Fruit fly (Drosophila melanogaster) whole organism, embryonic: ENCODE data around the gene Sce.

Experiments
- Atf-2 ChIP-seq: fragments of 200-800 bp; sonication (Bioruptor generic); optimal IDR thresholded peaks from 2 replicates; lab custom pipeline; 2016; ENCODE audit warnings: missing biosample characterization, missing genetic modification characterization
- CG10267 ChIP-seq: fragments of 200-800 bp; sonication (Bioruptor generic); optimal IDR thresholded peaks from 2 replicates; lab custom pipeline; 2018; ENCODE audit warnings: missing biosample characterization, mild to moderate bottlenecking, missing genetic modification characterization, moderate library complexity
- CG10321 ChIP-seq: fragments of 200-800 bp; sonication (Bioruptor generic); IDR thresholded peaks from 2 replicates; pipeline ENCODE4 v1.3.6; 2022; ENCODE audit warnings: missing biosample characterization, missing genetic modification characterization
- CG12071 ChIP-seq: fragments of 200-800 bp; sonication (Bioruptor generic); optimal IDR thresholded peaks from 3 replicates; lab custom pipeline; 2018; ENCODE audit warnings: missing biosample characterization, mild to moderate bottlenecking, missing genetic modification characterization
- CG12155 ChIP-seq: fragments of 200-800 bp; sonication (Bioruptor generic); optimal IDR thresholded peaks from 3 replicates; lab custom pipeline; 2016; ENCODE audit warnings: missing biosample characterization, missing genetic modification characterization
- CG12219 ChIP-seq: fragments of 200-800 bp; sonication (Bioruptor generic); optimal IDR thresholded peaks from 3 replicates; lab custom pipeline; 2018; ENCODE audit warnings: missing biosample characterization, mild to moderate bottlenecking, missing genetic modification characterization
- CG13123 ChIP-seq: fragments of 200-800 bp; sonication (Bioruptor generic); optimal IDR thresholded peaks from 2 replicates; lab custom pipeline; 2016; ENCODE audit warnings: missing biosample characterization, missing genetic modification characterization
- CG14860 ChIP-seq: fragments of 200-800 bp; sonication (Bioruptor generic); IDR thresholded peaks from 3 replicates; pipeline ENCODE4 v1.3.6; 2022; ENCODE audit warnings: missing biosample characterization, missing genetic modification characterization; ENCODE audit not compliant: partially characterized antibody
- CG16813 ChIP-seq: fragments of 200-800 bp; sonication (Bioruptor generic); IDR thresholded peaks from 3 replicates; pipeline ENCODE4 v1.3.6; 2022; ENCODE audit warnings: missing biosample characterization, missing genetic modification characterization; ENCODE audit not compliant: partially characterized antibody
- CG18619 ChIP-seq: fragments of 200-800 bp; sonication (Bioruptor generic); optimal IDR thresholded peaks from 3 replicates; lab custom pipeline; 2017; ENCODE audit warnings: missing biosample characterization, mild to moderate bottlenecking, missing genetic modification characterization
- CG31441 ChIP-seq: fragments of 200-800 bp; sonication (Bioruptor generic); IDR thresholded peaks from 2 replicates; pipeline ENCODE4 v1.3.6; 2022; ENCODE audit warnings: missing biosample characterization, missing genetic modification characterization
- CG3407 ChIP-seq: fragments of 200-800 bp; sonication (Bioruptor generic); optimal IDR thresholded peaks from 2 replicates; lab custom pipeline; 2018; ENCODE audit warnings: missing biosample characterization, mild to moderate bottlenecking, missing genetic modification characterization
- CG34376 ChIP-seq: fragments of 200-800 bp; sonication (Bioruptor generic); optimal IDR thresholded peaks from 2 replicates; lab custom pipeline; 2018; ENCODE audit warnings: missing biosample characterization, mild to moderate bottlenecking, missing genetic modification characterization
- CG42726 ChIP-seq: fragments of 200-800 bp; sonication (Bioruptor generic); IDR thresholded peaks from 2 replicates; pipeline ENCODE4 v1.3.6; 2022; ENCODE audit warnings: missing biosample characterization, missing genetic modification characterization; ENCODE audit not compliant: partially characterized antibody
- CG43689 ChIP-seq: fragments of 200-800 bp; sonication (Bioruptor generic); IDR thresholded peaks from 2 replicates; pipeline ENCODE4 v1.3.6; 2022; ENCODE audit warnings: missing biosample characterization, missing genetic modification characterization
- CG4707 ChIP-seq: fragments of 200-800 bp; sonication (Bioruptor generic); optimal IDR thresholded peaks from 2 replicates; lab custom pipeline; 2018; ENCODE audit warnings: missing biosample characterization, mild to moderate bottlenecking, missing genetic modification characterization, moderate library complexity
- CG4730 ChIP-seq: fragments of 200-800 bp; sonication (Bioruptor generic); IDR thresholded peaks from 2 replicates; pipeline ENCODE4 v1.3.6; 2022; ENCODE audit warnings: missing biosample characterization, missing genetic modification characterization
- CG6791 ChIP-seq: fragments of 200-800 bp; sonication (Bioruptor generic); IDR thresholded peaks from 3 replicates; pipeline ENCODE4 v1.3.6; 2022; ENCODE audit warnings: missing biosample characterization, missing genetic modification characterization; ENCODE audit not compliant: partially characterized antibody
- CG8290 ChIP-seq, 3 experiments: fragments of 200-800 bp; sonication (Bioruptor generic); optimal IDR thresholded peaks; 2 replicates each; lab custom pipeline; 2016 to 2019; ENCODE audit warnings: missing biosample characterization in 3 of 3, missing genetic modification characterization in 3 of 3, mild to moderate bottlenecking in 2 of 3, moderate library complexity in 1 of 3
- D ChIP-seq, 2 experiments: fragments of 200-800 bp in 1 of 2; fragments of >200 bp in 1 of 2; sonication (Bioruptor generic) in 1 of 2; optimal IDR thresholded peaks; 2 replicates in 1 of 2; 3 replicates in 1 of 2; lab custom pipeline; 2017; ENCODE audit warnings: mild to moderate bottlenecking in 1 of 2, missing biosample characterization in 1 of 2, missing genetic modification characterization in 1 of 2, missing genetic modification reagents in 1 of 2
- Dref ChIP-seq: fragments of 200-800 bp; sonication (Bioruptor generic); IDR thresholded peaks from 2 replicates; pipeline ENCODE4 v1.3.6; 2022; ENCODE audit warnings: missing biosample characterization, missing genetic modification characterization
- HHEX ChIP-seq: fragments of 200-800 bp; sonication (Bioruptor generic); optimal IDR thresholded peaks from 3 replicates; lab custom pipeline; 2017; ENCODE audit warnings: missing biosample characterization, mild to moderate bottlenecking, missing genetic modification characterization, missing genetic modification reagents
- HmgD ChIP-seq: fragments of 200-800 bp; sonication (Bioruptor generic); optimal IDR thresholded peaks from 3 replicates; lab custom pipeline; 2016; ENCODE audit warnings: missing biosample characterization, missing genetic modification characterization
- Hr39 ChIP-seq: fragments of >200 bp; optimal IDR thresholded peaks from 2 replicates; lab custom pipeline; 2017
- Lpt ChIP-seq: fragments of >200 bp; optimal IDR thresholded peaks from 2 replicates; lab custom pipeline; 2018; ENCODE audit warnings: missing biosample characterization, missing genetic modification characterization
- MBD-R2 ChIP-seq: fragments of 200-800 bp; sonication (Bioruptor generic); IDR thresholded peaks from 2 replicates; pipeline ENCODE4 v1.3.6; 2022; ENCODE audit warnings: missing biosample characterization, missing genetic modification characterization
- Rx ChIP-seq: fragments of 200-800 bp; sonication (Bioruptor generic); IDR thresholded peaks from 2 replicates; pipeline ENCODE4 v1.3.6; 2022; ENCODE audit warnings: missing biosample characterization, missing genetic modification characterization
- Sox102F ChIP-seq: fragments of 200-800 bp; sonication (Bioruptor generic); optimal IDR thresholded peaks from 2 replicates; lab custom pipeline; 2018; ENCODE audit warnings: missing biosample characterization, mild to moderate bottlenecking, missing genetic modification characterization, moderate library complexity
- Tbp ChIP-seq: fragments of >200 bp; optimal IDR thresholded peaks from 2 replicates; lab custom pipeline; 2018; ENCODE audit warnings: missing biosample characterization, missing genetic modification characterization
- bbx ChIP-seq: fragments of 200-800 bp; sonication (Bioruptor generic); IDR thresholded peaks from 2 replicates; pipeline ENCODE4 v1.3.6; 2022; ENCODE audit warnings: missing biosample characterization, missing genetic modification characterization; ENCODE audit not compliant: partially characterized antibody
- cad ChIP-seq: fragments of >200 bp; optimal IDR thresholded peaks from 2 replicates; lab custom pipeline; 2017; ENCODE audit warnings: missing biosample characterization, missing genetic modification characterization
- cg ChIP-seq: fragments of 200-800 bp; sonication (Bioruptor generic); optimal IDR thresholded peaks from 3 replicates; lab custom pipeline; 2019; ENCODE audit warnings: missing biosample characterization, mild to moderate bottlenecking, missing genetic modification characterization, moderate library complexity
- eve ChIP-seq, 2 experiments: fragments of >200 bp; optimal IDR thresholded peaks; 2 replicates each; lab custom pipeline; 2017; ENCODE audit warnings: missing biosample characterization in 2 of 2, missing genetic modification characterization in 2 of 2
- ewg ChIP-seq: fragments of 200-800 bp; sonication (Bioruptor generic); optimal IDR thresholded peaks from 3 replicates; lab custom pipeline; 2017; ENCODE audit warnings: mild to moderate bottlenecking, missing biosample characterization, missing genetic modification reagents, missing genetic modification characterization
- fd96Cb ChIP-seq: fragments of 200-800 bp; sonication (Bioruptor generic); optimal IDR thresholded peaks from 2 replicates; lab custom pipeline; 2018; ENCODE audit warnings: missing biosample characterization, mild to moderate bottlenecking, missing genetic modification characterization, moderate library complexity
- gfzf ChIP-seq: fragments of 200-800 bp; sonication (Bioruptor generic); optimal IDR thresholded peaks from 2 replicates; lab custom pipeline; 2016; ENCODE audit warnings: missing biosample characterization, mild to moderate bottlenecking, missing genetic modification characterization, moderate library complexity
- grau ChIP-seq: fragments of 200-800 bp; optimal IDR thresholded peaks from 3 replicates; lab custom pipeline; 2019; ENCODE audit warnings: missing biosample characterization, mild to moderate bottlenecking, missing genetic modification characterization, moderate library complexity
- gt ChIP-seq: fragments of 200-800 bp; sonication (Bioruptor generic); IDR thresholded peaks from 2 replicates; pipeline ENCODE4 v1.3.6; 2022; ENCODE audit warnings: missing biosample characterization, missing genetic modification characterization
- h ChIP-seq: fragments of >200 bp; optimal IDR thresholded peaks from 2 replicates; lab custom pipeline; 2017
- inv ChIP-seq: fragments of 200-800 bp; sonication (Bioruptor generic); IDR thresholded peaks from 2 replicates; pipeline ENCODE4 v1.3.6; 2022; ENCODE audit warnings: missing biosample characterization, missing genetic modification characterization; ENCODE audit not compliant: partially characterized antibody
- nerfin-1 ChIP-seq: fragments of 200-800 bp; sonication (Bioruptor generic); optimal IDR thresholded peaks from 3 replicates; lab custom pipeline; 2019; ENCODE audit warnings: missing biosample characterization, mild to moderate bottlenecking, missing genetic modification characterization, moderate library complexity
- nom ChIP-seq: fragments of 200-800 bp; sonication (Bioruptor generic); optimal IDR thresholded peaks from 2 replicates; lab custom pipeline; 2017; ENCODE audit warnings: missing biosample characterization, missing genetic modification characterization, mild to moderate bottlenecking, moderate library complexity, missing genetic modification reagents
- otp ChIP-seq: fragments of 200-800 bp; sonication (Bioruptor generic); IDR thresholded peaks from 3 replicates; pipeline ENCODE4, ENCODE4 v1.3.6; 2022; ENCODE audit warnings: missing biosample characterization, missing genetic modification characterization
- pb ChIP-seq: fragments of 200-800 bp; sonication (Bioruptor generic); optimal IDR thresholded peaks from 3 replicates; lab custom pipeline; 2016; ENCODE audit warnings: missing biosample characterization, missing genetic modification characterization
- sd ChIP-seq: fragments of 200-800 bp; sonication (Bioruptor generic); optimal IDR thresholded peaks from 3 replicates; lab custom pipeline; 2018; ENCODE audit warnings: missing biosample characterization, mild to moderate bottlenecking, missing genetic modification characterization, moderate library complexity
- tgo ChIP-seq: fragments of 200-800 bp; sonication (Bioruptor generic); IDR thresholded peaks from 3 replicates; pipeline ENCODE4 v1.3.6; 2022; ENCODE audit warnings: missing biosample characterization, missing genetic modification characterization
- tin ChIP-seq: fragments of 200-800 bp; sonication (Bioruptor generic); optimal IDR thresholded peaks from 3 replicates; lab custom pipeline; 2016; ENCODE audit warnings: missing biosample characterization, missing genetic modification characterization
- toy ChIP-seq: fragments of 200-800 bp; sonication (Bioruptor generic); IDR thresholded peaks from 2 replicates; pipeline ENCODE4 v1.3.6; 2022; ENCODE audit warnings: missing biosample characterization, missing genetic modification characterization
- vfl ChIP-seq: fragments of 200-800 bp; sonication (Bioruptor generic); optimal IDR thresholded peaks from 2 replicates; lab custom pipeline; 2016; ENCODE audit warnings: missing biosample characterization, missing genetic modification characterization

Sce gene

dm6 chr3R:27636010-27636584 lies 45.7 kb downstream of the Sce start, which contains the start of the genes CG5611 and Mtl (continued):
- TF ChIP-seq Tbp (GFP tag; lab: Kevin White, UChicago) (peak; percentile 77), cg (GFP tag; lab: Kevin White, UChicago) (peak; percentile 74), CG18619 (GFP tag; lab: Kevin White, UChicago) (peak; percentile 100), tgo (GFP tag; lab: Robert Waterston, UW) (peak; percentile 100), sd (tag; lab: Kevin White, UChicago) (peak; percentile 97), MBD-R2 (GFP tag; lab: Robert Waterston, UW) (peak; percentile 100), CG14860 (GFP tag; lab: Robert Waterston, UW) (no peak), CG12219 (GFP tag; lab: Kevin White, UChicago) (peak; percentile 99), CG42726 (0 out of 2 replicates have a peak, but pooled peaks have one; percentile 32), Atf-2 (GFP tag; lab: Kevin White, UChicago) (peak; percentile 96), Sox102F (GFP tag; lab: Kevin White, UChicago) (peak; percentile 100), CG3407 (GFP tag; lab: Kevin White, UChicago) (peak; percentile 99), bbx (GFP tag; lab: Robert Waterston, UW) (no peak), CG10321 (peak; percentile 91), HHEX (GFP tag; lab: Kevin White, UChicago) (peak; percentile 100), CG16813 (0 out of 3 replicates have a peak, but pooled peaks have one; percentile 43), Dref (GFP tag; lab: Robert Waterston, UW) (peak; percentile 59), otp (peak; percentile 100), D (optimal IDR thresholded peaks at IDR 0.05; lab: Kevin White, UChicago) (no peak), D (GFP tag; optimal IDR thresholded peaks at IDR 0.05; lab: Kevin White, UChicago) (peak; percentile 99), Lpt (GFP tag; lab: Kevin White, UChicago) (no peak), nom (GFP tag; lab: Kevin White, UChicago) (peak; percentile 97), gt (GFP tag; lab: Robert Waterston, UW) (peak; percentile 99), vfl (peak; percentile 99), Hr39 (lab: Kevin White, UChicago) (no peak), CG4707 (peak; percentile 97), gfzf (GFP tag; lab: Kevin White, UChicago) (peak; percentile 29), CG4730 (GFP tag; lab: Robert Waterston, UW) (peak; percentile 100), toy (GFP tag; lab: Robert Waterston, UW) (peak; percentile 100), nerfin-1 (tag; lab: Kevin White, UChicago) (peak; percentile 99), CG10267 (tag; lab: Kevin White, UChicago) (peak; percentile 100), ewg (GFP tag; lab: Kevin White, UChicago) (peak; percentile 99), cad (GFP tag; lab: Kevin White, UChicago) (no peak), CG12071 (peak; percentile 99), inv (GFP tag; lab: Robert Waterston, UW) (no peak), eve (GFP tag; optimal IDR thresholded peaks at IDR 0.05; lab: Kevin White, UChicago) (peak in 1 of 2 experiments; percentile 52), pb (GFP tag; lab: Kevin White, UChicago) (peak; percentile 89), CG6791 (no peak), CG12155 (GFP tag; lab: Kevin White, UChicago) (peak; percentile 99), CG8290 (GFP tag; optimal IDR thresholded peaks at IDR 0.05; lab: Kevin White, UChicago) (peak; percentile 99), CG8290 (tag; optimal IDR thresholded peaks at IDR 0.05; lab: Kevin White, UChicago) (peak; percentile 97 to 99), CG31441 (GFP tag; lab: Robert Waterston, UW) (peak; percentile 99), grau (tag; lab: Kevin White, UChicago) (peak; percentile 99), Rx (GFP tag; lab: Robert Waterston, UW) (peak; percentile 100), CG34376 (GFP tag; lab: Kevin White, UChicago) (peak; percentile 99), h (lab: Kevin White, UChicago) (no peak), CG43689 (GFP tag; lab: Robert Waterston, UW) (peak; percentile 100), tin (GFP tag; lab: Kevin White, UChicago) (peak; percentile 100), HmgD (GFP tag; lab: Kevin White, UChicago) (peak; percentile 89), CG13123 (GFP tag; lab: Kevin White, UChicago) (peak; percentile 99), fd96Cb (tag; lab: Kevin White, UChicago) (peak; percentile 100)
